Fruit fly (Drosophila melanogaster): ENCODE measurements around the gene CG10513.

The CG10513 gene

DNA sequence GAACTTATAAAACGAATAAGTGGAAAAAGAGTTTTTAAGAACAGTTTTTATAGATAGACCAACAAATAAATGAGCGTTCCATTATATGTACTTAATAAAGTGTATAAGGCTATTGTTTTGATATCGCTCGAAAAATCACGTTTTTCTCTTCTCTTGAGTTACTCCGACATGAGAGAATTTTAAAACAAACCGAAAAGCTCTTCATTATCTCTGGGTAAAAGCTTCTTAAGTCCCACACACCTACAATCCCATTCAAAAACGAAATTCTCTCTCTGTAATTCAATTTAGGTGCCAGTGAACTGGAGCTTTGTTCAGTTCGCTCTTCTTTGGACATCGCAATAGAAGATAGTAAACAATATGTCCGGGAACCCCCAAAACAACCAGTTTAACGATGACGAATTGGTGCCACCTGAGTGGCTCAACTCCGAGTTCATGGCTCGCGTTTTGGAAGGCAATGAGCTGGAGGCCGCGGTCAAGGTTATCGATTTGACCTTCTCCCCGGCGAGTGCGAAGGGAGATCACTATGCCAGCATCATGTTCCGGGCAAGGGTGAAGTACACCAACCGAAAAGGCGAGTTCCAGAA is 26.9 kb upstream of the CG10513 start, which contains the start of gene CG31436:
Gene CG31436 (plus strand): TSS at position 281 of the 584 bp plus-strand sequence.
- TF ChIP-seq psq (optimal IDR thresholded peaks at IDR 0.05), result no peak
- no peak for TF ChIP-seq ttk (optimal IDR thresholded peaks at IDR 0.05)

DNA sequence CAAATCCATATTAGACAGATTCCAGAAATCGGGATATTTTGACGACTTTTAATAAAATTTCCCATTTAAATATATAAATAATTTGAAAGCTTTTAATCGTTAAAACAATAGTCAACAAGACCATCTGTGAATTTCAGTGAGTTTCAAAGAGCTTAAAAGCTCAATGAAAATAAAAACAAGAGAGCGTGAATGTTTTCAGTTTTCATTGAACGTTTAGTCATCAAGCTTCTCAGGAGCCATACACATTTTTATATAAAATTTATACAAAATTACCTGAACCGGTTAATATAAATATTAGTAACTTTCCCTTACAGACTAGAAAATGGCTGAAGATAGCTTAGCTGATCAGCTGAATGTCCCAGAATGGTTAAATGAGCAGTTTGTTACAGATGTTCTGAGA is 25.2 kb upstream of the CG10513 start, which contains the start of gene CG31370:
Gene CG31370 (plus strand): TSS at position 226 of the 400 bp plus-strand sequence.
- TF ChIP-seq insv (optimal IDR thresholded peaks at IDR 0.05) (no peak), ttk (optimal IDR thresholded peaks at IDR 0.05) (no peak), psq (optimal IDR thresholded peaks at IDR 0.05) (no peak), Sin3A (optimal IDR thresholded peaks at IDR 0.05) (no peak), Myc (optimal IDR thresholded peaks at IDR 0.05) (no peak), h (optimal IDR thresholded peaks at IDR 0.05) (no peak)

DNA sequence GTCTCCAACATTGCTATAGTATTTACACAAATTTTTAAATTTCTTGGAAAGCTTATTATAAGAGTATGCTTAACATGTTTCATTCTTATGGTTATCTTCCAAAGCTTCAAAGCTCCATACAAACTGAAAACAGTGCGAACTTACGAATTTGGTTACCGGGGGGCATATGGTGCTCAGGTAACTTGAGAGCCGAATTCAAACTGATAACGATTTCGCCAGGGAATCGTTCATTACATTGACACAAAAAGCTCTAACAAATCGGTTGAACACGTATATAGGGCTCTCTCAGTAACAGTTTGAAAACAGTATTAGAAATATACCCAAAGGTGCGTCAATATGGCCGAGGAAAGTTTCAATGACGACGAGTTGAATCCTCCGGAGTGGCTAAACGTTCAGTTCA is 23.6 kb upstream of the CG10513 start, which contains the start of gene CG13659:
Gene CG13659 (plus strand): TSS at position 317 of the 400 bp plus-strand sequence.
- TF ChIP-seq insv (optimal IDR thresholded peaks at IDR 0.05) (no peak), Myc (optimal IDR thresholded peaks at IDR 0.05) (no peak), psq (optimal IDR thresholded peaks at IDR 0.05) (no peak), h (optimal IDR thresholded peaks at IDR 0.05) (no peak), Sin3A (optimal IDR thresholded peaks at IDR 0.05) (no peak), ttk (optimal IDR thresholded peaks at IDR 0.05) (no peak)

DNA sequence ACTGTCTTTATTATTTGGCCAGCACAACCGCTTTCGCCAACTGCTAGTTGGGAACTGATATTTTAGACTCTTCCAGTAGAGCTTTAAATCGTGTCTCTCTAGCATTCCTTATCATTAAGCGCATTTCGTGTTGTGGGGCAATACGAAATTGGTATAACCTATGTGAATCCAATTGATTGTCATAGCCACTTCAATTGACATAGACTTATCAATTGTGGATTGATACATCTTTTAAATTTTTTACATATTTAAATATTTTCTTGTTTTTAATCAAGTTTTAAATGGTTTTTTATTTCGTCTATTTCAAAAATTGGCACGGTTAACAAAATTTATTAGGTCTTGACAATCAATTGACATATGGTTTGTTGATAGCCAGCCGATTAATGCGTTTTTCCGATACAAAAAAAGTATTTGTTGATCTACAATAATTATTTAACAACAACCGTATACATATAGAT is 22.5 kb upstream of the CG10513 start, which contains the start of gene CG31288:
Gene CG31288 (minus strand): TSS at position 51 of the 458 bp plus-strand sequence.
- no peak for TF ChIP-seq insv (optimal IDR thresholded peaks at IDR 0.05)
- TF ChIP-seq Sin3A (optimal IDR thresholded peaks at IDR 0.05), result no peak
- no peak for TF ChIP-seq psq (optimal IDR thresholded peaks at IDR 0.05)
- TF ChIP-seq Myc (optimal IDR thresholded peaks at IDR 0.05), result no peak
- no peak for TF ChIP-seq h (optimal IDR thresholded peaks at IDR 0.05)
- TF ChIP-seq ttk (optimal IDR thresholded peaks at IDR 0.05), result no peak

DNA sequence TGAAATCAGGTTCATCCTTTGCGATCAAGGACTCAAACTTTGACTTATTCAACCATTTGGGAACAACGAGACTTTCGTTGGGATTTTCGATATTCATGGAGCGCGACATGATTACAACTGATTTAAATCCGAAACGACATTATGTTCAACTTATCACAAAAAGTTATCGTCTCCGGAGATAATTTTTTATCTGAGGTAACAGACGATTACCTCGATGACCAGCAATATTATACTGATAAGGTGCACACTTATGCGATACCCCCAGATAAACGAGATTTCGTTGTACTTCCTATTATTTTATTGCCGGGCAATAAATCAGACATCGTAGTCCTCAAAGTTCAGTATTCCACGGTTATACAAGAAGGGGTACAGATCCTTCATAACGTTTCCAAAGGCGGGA is 20.7 kb upstream of the CG10513 start, which contains the start of gene CG31097:
Gene CG31097 (minus strand): TSS at position 101 of the 400 bp plus-strand sequence.
- TF ChIP-seq ttk (optimal IDR thresholded peaks at IDR 0.05), result no peak
- TF ChIP-seq insv (optimal IDR thresholded peaks at IDR 0.05), result no peak
- TF ChIP-seq Myc (optimal IDR thresholded peaks at IDR 0.05), result no peak

DNA sequence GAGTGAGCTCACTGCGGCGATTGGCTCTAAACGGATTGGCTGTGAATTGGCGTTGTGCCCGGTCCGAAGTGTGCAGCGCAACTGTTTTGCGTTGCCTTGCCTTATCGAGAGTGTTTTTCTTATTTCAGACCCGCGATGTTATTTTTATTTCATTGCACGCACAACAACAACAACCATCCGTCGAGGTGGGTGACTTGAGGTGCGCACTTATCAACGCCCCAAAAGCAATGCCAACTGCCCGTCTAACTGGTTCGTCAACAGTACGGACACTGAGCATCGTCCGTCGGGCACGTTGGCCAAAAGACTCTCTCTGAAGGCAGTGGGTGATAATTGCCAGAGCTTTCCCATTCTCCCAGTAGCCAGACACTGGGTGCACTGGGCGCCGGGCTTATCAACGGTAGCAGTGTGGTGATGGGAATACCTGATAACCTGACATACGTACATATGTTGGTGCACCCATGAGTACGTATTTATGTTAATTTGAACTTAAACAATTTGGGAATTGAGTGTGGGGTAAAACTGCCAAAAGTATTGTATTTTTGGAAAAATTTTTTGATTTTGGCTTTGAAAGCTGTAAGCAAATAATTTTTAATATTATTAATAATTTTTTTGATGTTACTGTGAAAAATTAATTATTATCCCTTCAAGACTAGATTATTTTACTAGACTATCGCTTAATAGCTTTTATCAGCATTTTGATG is 18.5 kb upstream of the CG10513 start, which contains the start of gene CG31102:
Gene CG31102 (minus strand): TSS at position 275 of the 701 bp plus-strand sequence.
- no peak for TF ChIP-seq insv (optimal IDR thresholded peaks at IDR 0.05)
- no peak for TF ChIP-seq psq (optimal IDR thresholded peaks at IDR 0.05)
- no peak for TF ChIP-seq Myc (optimal IDR thresholded peaks at IDR 0.05)
- TF ChIP-seq ttk (optimal IDR thresholded peaks at IDR 0.05), result no peak
- TF ChIP-seq Sin3A (optimal IDR thresholded peaks at IDR 0.05), result no peak
- no peak for TF ChIP-seq h (optimal IDR thresholded peaks at IDR 0.05)

DNA sequence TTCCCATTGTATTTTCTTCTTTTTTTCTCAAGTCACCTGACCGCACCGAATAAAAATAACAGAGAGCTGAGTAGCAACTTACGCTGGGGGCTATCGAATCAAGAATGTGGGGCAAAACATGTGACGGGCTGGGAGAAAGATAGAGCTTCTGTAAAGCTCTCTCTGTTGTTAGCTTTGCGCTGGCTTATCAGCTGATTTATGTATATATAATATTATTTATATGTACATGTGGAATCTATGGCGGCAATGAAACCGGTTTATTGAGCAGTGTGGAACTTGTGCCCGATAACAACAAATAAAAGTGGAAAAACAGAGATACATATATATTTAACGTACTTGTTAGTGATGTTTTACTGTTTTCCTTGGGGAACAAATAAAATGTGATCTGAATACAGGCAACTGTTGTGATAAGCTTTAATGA is 15.9 kb upstream of the CG10513 start, which contains the start of gene CG31098:
Gene CG31098 (minus strand): TSS at position 114 of the 421 bp plus-strand sequence.
- no peak for TF ChIP-seq h (optimal IDR thresholded peaks at IDR 0.05)

- no peak for TF ChIP-seq Sin3A (optimal IDR thresholded peaks at IDR 0.05)
These were observed 12.6 kb upstream of the CG10513 start, which contains the start of gene CG11893 for dm6 chr3R:25289589-25289988. Gene CG11893 (plus strand): TSS chr3R:25289889.

- TF ChIP-seq Myc (optimal IDR thresholded peaks at IDR 0.05), result no peak
- TF ChIP-seq Sin3A (optimal IDR thresholded peaks at IDR 0.05), result no peak
- no peak for TF ChIP-seq insv (optimal IDR thresholded peaks at IDR 0.05)
- TF ChIP-seq ttk (optimal IDR thresholded peaks at IDR 0.05), result no peak
- TF ChIP-seq h (optimal IDR thresholded peaks at IDR 0.05), result no peak
- no peak for TF ChIP-seq psq (optimal IDR thresholded peaks at IDR 0.05)
These were observed 10.1 kb upstream of the CG10513 start, which contains the start of gene CG13658 for dm6 chr3R:25287128-25287527. Gene CG13658 (plus strand): TSS chr3R:25287474.

dm6 chr3R:25285173-25285572 is 8.2 kb upstream of the CG10513 start, which contains the start of gene CG31104:
Gene CG31104 (plus strand): TSS chr3R:25285473.
- TF ChIP-seq insv (optimal IDR thresholded peaks at IDR 0.05) (no peak), h (optimal IDR thresholded peaks at IDR 0.05) (no peak), Sin3A (optimal IDR thresholded peaks at IDR 0.05) (no peak), ttk (optimal IDR thresholded peaks at IDR 0.05) (no peak), Myc (optimal IDR thresholded peaks at IDR 0.05) (no peak), psq (optimal IDR thresholded peaks at IDR 0.05) (no peak)

DNA sequence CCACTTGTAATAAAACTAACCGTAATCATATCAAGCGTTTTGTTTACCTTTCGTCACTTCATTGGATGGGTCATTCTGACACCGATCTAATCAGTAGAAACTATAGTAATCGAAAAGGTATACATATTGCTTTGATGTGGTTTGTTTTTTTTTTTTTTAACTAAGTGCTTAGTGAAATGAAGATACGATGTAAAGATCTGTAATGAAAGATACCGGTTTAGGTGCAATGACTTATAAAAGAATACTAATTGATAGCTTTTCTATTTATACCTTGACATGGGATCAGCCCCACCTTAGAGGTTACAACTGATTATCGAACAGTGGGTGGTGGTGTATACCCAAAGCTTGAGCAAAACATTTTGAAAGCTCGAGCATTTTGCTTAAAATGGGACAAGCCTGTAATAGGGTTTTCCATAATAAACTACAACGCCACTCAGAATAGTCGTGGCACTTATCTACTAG is 6.2 kb upstream of the CG10513 start, which contains the start of gene CG31300:
Gene CG31300 (plus strand): TSS at position 412 of the 462 bp plus-strand sequence.
- TF ChIP-seq insv (optimal IDR thresholded peaks at IDR 0.05) (no peak), Sin3A (optimal IDR thresholded peaks at IDR 0.05) (no peak), ttk (optimal IDR thresholded peaks at IDR 0.05) (no peak), h (optimal IDR thresholded peaks at IDR 0.05) (no peak), psq (optimal IDR thresholded peaks at IDR 0.05) (no peak), Myc (optimal IDR thresholded peaks at IDR 0.05) (no peak)

DNA sequence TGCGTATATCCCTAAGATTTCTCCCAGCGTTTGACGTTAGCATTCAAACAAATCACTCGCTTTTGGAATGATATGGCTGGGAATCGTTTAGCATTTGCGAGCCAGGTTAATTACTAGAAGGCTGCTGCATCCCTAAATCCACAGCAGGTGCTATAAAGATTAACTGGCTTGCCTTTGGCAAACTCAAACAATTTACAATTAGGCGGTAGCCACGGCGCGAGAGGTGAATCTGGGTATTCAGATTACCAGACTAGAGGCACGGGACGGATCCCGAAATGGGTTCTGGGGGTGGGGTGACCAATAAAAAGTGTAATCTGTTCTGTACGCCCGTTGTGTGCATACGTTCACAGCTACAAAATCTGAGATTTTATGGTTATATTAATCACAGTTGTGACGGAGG is 4.2 kb upstream of the CG10513 start, which contains the start of gene CG11892:
Gene CG11892 (plus strand): TSS at position 384 of the 400 bp plus-strand sequence.
- TF ChIP-seq ttk (optimal IDR thresholded peaks at IDR 0.05) (no peak), Sin3A (optimal IDR thresholded peaks at IDR 0.05) (no peak), insv (optimal IDR thresholded peaks at IDR 0.05) (no peak), Myc (optimal IDR thresholded peaks at IDR 0.05) (no peak), psq (optimal IDR thresholded peaks at IDR 0.05) (no peak), h (optimal IDR thresholded peaks at IDR 0.05) (no peak)
